Fruit fly (Drosophila melanogaster): ENCODE measurements around the gene Ptip.

dm6 chr3L:14027549-14027948 is 1.4 kb downstream of the Ptip start:
- TF ChIP-seq CG11617 (GFP tag; optimal IDR thresholded peaks at IDR 0.05) (no peak), CG33017 (tag; optimal IDR thresholded peaks at IDR 0.05) (no peak), CG1620 (GFP tag; optimal IDR thresholded peaks at IDR 0.05) (no peak), CG7045 (GFP tag; optimal IDR thresholded peaks at IDR 0.05) (no peak), cic (GFP tag; optimal IDR thresholded peaks at IDR 0.05) (no peak), CG7101 (tag; optimal IDR thresholded peaks at IDR 0.05) (no peak), cnc (optimal IDR thresholded peaks at IDR 0.05) (no peak), kay (GFP tag; ENCODE audit: borderline replicate concordance) (no peak), ovo (GFP tag; optimal IDR thresholded peaks at IDR 0.05) (no peak), Crg-1 (GFP tag; optimal IDR thresholded peaks at IDR 0.05) (no peak), bab1 (GFP tag; optimal IDR thresholded peaks at IDR 0.05) (no peak)
